Worm (Caenorhabditis elegans) whole organism, L4 larva: ENCODE measurements around the gene T14G8.3.

Source experiments
- D1046.2 ChIP-seq: fragments of 200-800 bp; sonication (Bioruptor generic); IDR thresholded peaks from 2 replicates; pipeline ENCODE4 v1.3.6; 2022; ENCODE audit warnings: missing genetic modification characterization, missing compliant biosample characterization
- F37D6.2 ChIP-seq: sonication (generic microtip); optimal IDR thresholded peaks from 2 replicates; lab custom pipeline; 2016; ENCODE audit warnings: mild to moderate bottlenecking, missing genetic modification characterization, missing compliant biosample characterization
- Y5F2A.4 ChIP-seq: fragments of 200-800 bp; sonication (Bioruptor generic); optimal IDR thresholded peaks from 2 replicates; lab custom pipeline; 2018; ENCODE audit warnings: mild to moderate bottlenecking, missing genetic modification characterization, missing compliant biosample characterization
- aha-1 ChIP-seq: fragments of 150-350 bp; peaks from one replicate; lab custom pipeline; 2014; ENCODE audit warnings: missing biosample characterization, missing genetic modification characterization
- ama-1 ChIP-seq: fragments of 150-350 bp; optimal IDR thresholded peaks from 2 replicates; lab custom pipeline; 2014; ENCODE audit warnings: inconsistent platforms, mixed read lengths
- ceh-20 ChIP-seq: fragments of 200-800 bp; sonication (Bioruptor generic); IDR thresholded peaks from 2 replicates; pipeline ENCODE4 v1.3.6; 2022; ENCODE audit warnings: missing genetic modification reagents, missing genetic modification characterization, missing compliant biosample characterization
- ceh-28 ChIP-seq: fragments of 150-350 bp; optimal IDR thresholded peaks from 2 replicates; lab custom pipeline; 2014; ENCODE audit warnings: missing biosample characterization, missing genetic modification reagents, missing genetic modification characterization
- ceh-32 ChIP-seq: sonication (generic microtip); optimal IDR thresholded peaks from 2 replicates; lab custom pipeline; 2016; ENCODE audit warnings: mild to moderate bottlenecking, missing genetic modification characterization, missing compliant biosample characterization; ENCODE audit not compliant: poor library complexity
- ceh-82 ChIP-seq: sonication (generic microtip); optimal IDR thresholded peaks from 2 replicates; lab custom pipeline; 2017; ENCODE audit warnings: missing biosample characterization, missing genetic modification characterization
- daf-12 ChIP-seq: fragments of 150-350 bp; optimal IDR thresholded peaks from 2 replicates; lab custom pipeline; 2014; ENCODE audit warnings: missing biosample characterization, missing genetic modification reagents, missing genetic modification characterization
- daf-16 ChIP-seq, 3 experiments: sonication (generic microtip); optimal IDR thresholded peaks; 2 replicates each; lab custom pipeline; 2016 to 2017; ENCODE audit warnings: missing genetic modification characterization in 3 of 3, missing genetic modification reagents in 3 of 3, mild to moderate bottlenecking in 2 of 3, missing compliant biosample characterization in 2 of 3, missing biosample characterization in 1 of 3, moderate library complexity in 1 of 3
- dmd-6 ChIP-seq: fragments of 200-800 bp; sonication (Bioruptor generic); IDR thresholded peaks from 2 replicates; pipeline ENCODE4 v1.3.6; 2022; ENCODE audit warnings: missing genetic modification reagents, missing genetic modification characterization, missing compliant biosample characterization
- egl-27 ChIP-seq: sonication (generic microtip); optimal IDR thresholded peaks from 3 replicates; lab custom pipeline; 2017; ENCODE audit warnings: missing biosample characterization, missing genetic modification reagents, missing genetic modification characterization
- gei-8 ChIP-seq: fragments of 200-800 bp; sonication (Bioruptor generic); optimal IDR thresholded peaks from 2 replicates; lab custom pipeline; 2018; ENCODE audit warnings: mild to moderate bottlenecking, missing genetic modification characterization, missing compliant biosample characterization
- hif-1 ChIP-seq, 2 experiments: sonication (generic microtip); optimal IDR thresholded peaks; 2 replicates each; lab custom pipeline; 2016 to 2017; ENCODE audit warnings: missing compliant biosample characterization in 2 of 2, missing genetic modification characterization in 2 of 2, missing genetic modification reagents in 2 of 2, missing genotype in 2 of 2, mild to moderate bottlenecking in 1 of 2
- hlh-11 ChIP-seq: fragments of 200-800 bp; sonication (Bioruptor generic); optimal IDR thresholded peaks from 2 replicates; lab custom pipeline; 2018; ENCODE audit warnings: mild to moderate bottlenecking, missing genetic modification characterization, missing compliant biosample characterization
- hlh-30 ChIP-seq: sonication (generic microtip); optimal IDR thresholded peaks from 2 replicates; lab custom pipeline; 2017; ENCODE audit warnings: antibody characterized with exemption, mild to moderate bottlenecking, missing genetic modification characterization, missing compliant biosample characterization; ENCODE audit not compliant: insufficient read depth
- hmg-1.1 ChIP-seq: fragments of 200-800 bp; sonication (Bioruptor generic); IDR thresholded peaks from 2 replicates; pipeline ENCODE4 v1.3.6; 2022; ENCODE audit warnings: missing genetic modification reagents, missing genetic modification characterization, missing compliant biosample characterization
- lin-38 ChIP-seq: fragments of 200-800 bp; sonication (Bioruptor generic); IDR thresholded peaks from 2 replicates; pipeline ENCODE4 v1.3.6; 2022; ENCODE audit warnings: missing genetic modification reagents, missing genetic modification characterization, missing compliant biosample characterization
- lin-39 ChIP-seq: fragments of 150-350 bp; optimal IDR thresholded peaks from 2 replicates; lab custom pipeline; 2014; ENCODE audit warnings: missing biosample characterization, missing genetic modification reagents, missing genetic modification characterization
- lir-3 ChIP-seq: sonication (generic microtip); optimal IDR thresholded peaks from 2 replicates; lab custom pipeline; 2016; ENCODE audit warnings: mild to moderate bottlenecking, missing genetic modification characterization, missing compliant biosample characterization
- lsy-2 ChIP-seq, 2 experiments: fragments of 150-350 bp in 1 of 2; sonication (generic microtip) in 1 of 2; optimal IDR thresholded peaks; 2 replicates each; lab custom pipeline; 2014 to 2017; ENCODE audit warnings: missing biosample characterization in 2 of 2, missing genetic modification characterization in 2 of 2
- madf-5 ChIP-seq, 2 experiments: fragments of 200-800 bp; sonication (Bioruptor generic); IDR thresholded peaks; 2 replicates each; pipeline ENCODE4 v1.3.6; 2022; ENCODE audit warnings: missing compliant biosample characterization in 2 of 2, missing genetic modification characterization in 2 of 2
- mdl-1 ChIP-seq, 2 experiments: fragments of 150-350 bp in 1 of 2; sonication (generic microtip) in 1 of 2; optimal IDR thresholded peaks; 2 replicates each; lab custom pipeline; 2014 to 2017; ENCODE audit warnings: missing biosample characterization in 2 of 2, missing genetic modification characterization in 2 of 2
- mep-1 ChIP-seq: fragments of 150-350 bp; sonication (generic microtip); optimal IDR thresholded peaks from 3 replicates; lab custom pipeline; 2014; ENCODE audit warnings: missing biosample characterization, missing genetic modification characterization
- mes-2 ChIP-seq: sonication (generic microtip); optimal IDR thresholded peaks from 2 replicates; lab custom pipeline; 2016; ENCODE audit warnings: missing genotype, mild to moderate bottlenecking, missing genetic modification characterization, missing compliant biosample characterization; ENCODE audit not compliant: poor library complexity, severe bottlenecking
- mxl-3 ChIP-seq: fragments of 200-800 bp; sonication (Bioruptor generic); optimal IDR thresholded peaks from 2 replicates; lab custom pipeline; 2018; ENCODE audit warnings: mild to moderate bottlenecking, missing genetic modification characterization, missing compliant biosample characterization
- nhr-10 ChIP-seq: fragments of 150-350 bp; optimal IDR thresholded peaks from 2 replicates; lab custom pipeline; 2014; ENCODE audit warnings: missing biosample characterization, missing genetic modification characterization
- nhr-11 ChIP-seq: fragments of 150-350 bp; optimal IDR thresholded peaks from 2 replicates; lab custom pipeline; 2014; ENCODE audit warnings: missing biosample characterization, missing genetic modification characterization
- nhr-42 ChIP-seq: fragments of 200-800 bp; sonication (Bioruptor generic); IDR thresholded peaks from 2 replicates; pipeline ENCODE4 v1.3.6; 2022; ENCODE audit warnings: missing genetic modification characterization, missing compliant biosample characterization
- nhr-77 ChIP-seq: fragments of 150-350 bp; optimal IDR thresholded peaks from 2 replicates; lab custom pipeline; 2014; ENCODE audit warnings: missing biosample characterization, missing genetic modification characterization
- php-3 ChIP-seq: fragments of 200-800 bp; sonication (Bioruptor generic); IDR thresholded peaks from 2 replicates; pipeline ENCODE4 v1.3.6; 2022; ENCODE audit warnings: missing genetic modification reagents, missing genetic modification characterization, missing compliant biosample characterization
- pqm-1 ChIP-seq: sonication (generic microtip); optimal IDR thresholded peaks from 2 replicates; lab custom pipeline; 2017; ENCODE audit warnings: missing biosample characterization, missing genetic modification characterization
- sdz-12 ChIP-seq: fragments of 200-800 bp; sonication (Bioruptor generic); optimal IDR thresholded peaks from 2 replicates; lab custom pipeline; 2018; ENCODE audit warnings: mild to moderate bottlenecking, missing genetic modification characterization, missing compliant biosample characterization
- spr-1 ChIP-seq: sonication (generic microtip); optimal IDR thresholded peaks from 2 replicates; lab custom pipeline; 2016; ENCODE audit warnings: mild to moderate bottlenecking, missing genetic modification characterization, missing compliant biosample characterization
- spr-3 ChIP-seq: fragments of 200-800 bp; sonication (Bioruptor generic); optimal IDR thresholded peaks from 2 replicates; lab custom pipeline; 2018; ENCODE audit warnings: mild to moderate bottlenecking, missing genetic modification characterization, missing compliant biosample characterization
- tag-97 ChIP-seq: fragments of 200-800 bp; sonication (Bioruptor generic); IDR thresholded peaks from 2 replicates; pipeline ENCODE4 v1.3.6; 2022; ENCODE audit warnings: missing genetic modification characterization, missing compliant biosample characterization
- unc-130 ChIP-seq: sonication (generic microtip); optimal IDR thresholded peaks from 2 replicates; lab custom pipeline; 2016; ENCODE audit warnings: missing genetic modification reagents, missing genetic modification characterization, missing compliant biosample characterization
- unc-62 ChIP-seq, 3 experiments: fragments of 150-350 bp in 1 of 3; sonication (generic microtip); optimal IDR thresholded peaks in 2 of 3; peaks in 1 of 3; 1 replicate in 1 of 3; 2 replicates in 2 of 3; lab custom pipeline; 2014 to 2017; ENCODE audit warnings: missing biosample characterization in 3 of 3, missing genetic modification characterization in 3 of 3, missing genetic modification reagents in 3 of 3, missing genotype in 1 of 3
- vab-7 ChIP-seq: fragments of 200-800 bp; sonication (Bioruptor generic); IDR thresholded peaks from 2 replicates; pipeline ENCODE4 v1.3.6; 2022; ENCODE audit warnings: missing genetic modification reagents, missing genetic modification characterization, missing compliant biosample characterization
- zip-2 ChIP-seq: fragments of 150-350 bp; optimal IDR thresholded peaks from 2 replicates; lab custom pipeline; 2014; ENCODE audit warnings: missing biosample characterization, missing genetic modification characterization

The T14G8.3 gene

ce11 chrX:12874798-12875342 lies 13.8 kb downstream of the T14G8.3 start:
- no peak for TF ChIP-seq lir-3
- TF ChIP-seq pqm-1 (tag; lab: Kevin White, UChicago), result peak; percentile 12
- TF ChIP-seq mxl-3 (GFP tag; lab: Kevin White, UChicago), result peak; percentile 17
- peak; percentile 33; the same call in 1 of the 2 replicates for TF ChIP-seq dmd-6 (GFP tag; lab: Robert Waterston, UW)

ce11 chrX:12875649-12876048 lies 14.6 kb downstream of the T14G8.3 start:
- TF ChIP-seq ceh-28 (tag; lab: Kevin White, UChicago) (no peak), mep-1 (no peak), Y5F2A.4 (GFP tag; lab: Kevin White, UChicago) (no peak), spr-1 (tag; lab: Kevin White, UChicago) (no peak), aha-1 (tag; lab: Kevin White, UChicago) (peak; percentile 78), unc-62 (GFP tag; optimal IDR thresholded peaks at IDR 0.05 in 1 of 2; lab: Kevin White, UChicago) (peak in 1 of 2 experiments; percentile 71), unc-62 (tag; optimal IDR thresholded peaks at IDR 0.05; lab: Kevin White, UChicago) (no peak), hlh-11 (tag; lab: Kevin White, UChicago) (peak; percentile 40), mdl-1 (tag; optimal IDR thresholded peaks at IDR 0.05; lab: Kevin White, UChicago) (peak in 1 of 2 experiments; percentile 54), hif-1 (tag; optimal IDR thresholded peaks at IDR 0.05; lab: Kevin White, UChicago) (peak in 1 of 2 experiments; percentile 33), daf-12 (no peak), pqm-1 (tag; lab: Kevin White, UChicago) (peak; percentile 8), tag-97 (GFP tag; lab: Robert Waterston, UW) (no peak), hlh-30 (tag; lab: Kevin White, UChicago) (peak; percentile 87), mxl-3 (GFP tag; lab: Kevin White, UChicago) (peak; percentile 9), ceh-32 (tag; lab: Kevin White, UChicago) (no peak), dmd-6 (GFP tag; lab: Robert Waterston, UW) (peak; percentile 44), daf-16 (GFP tag; optimal IDR thresholded peaks at IDR 0.05; lab: Kevin White, UChicago) (no peak), daf-16 (tag; optimal IDR thresholded peaks at IDR 0.05; lab: Kevin White, UChicago) (peak; percentile 33), gei-8 (GFP tag; lab: Kevin White, UChicago) (no peak), php-3 (GFP tag; lab: Robert Waterston, UW) (0 out of 2 replicates have a peak, but pooled peaks have one; percentile 37), lin-39 (no peak), ceh-82 (tag; lab: Kevin White, UChicago) (no peak)

ce11 chrX:12876795-12877530 lies 15.9 kb downstream of the T14G8.3 start, which contains the start of gene bcat-1:
TSS of gene bcat-1 (plus strand) at chrX:12877480.
- TF ChIP-seq zip-2 (tag; lab: Kevin White, UChicago), result no peak
- 0 out of 4 replicates have a peak, but pooled peaks of 1 of the 2 experiments have one; percentile 16 for TF ChIP-seq madf-5 (GFP tag; IDR thresholded peaks at IDR 0.05; lab: Robert Waterston, UW)
- peak; percentile 32 for TF ChIP-seq nhr-10 (tag; lab: Kevin White, UChicago)
- peak; percentile 64 for TF ChIP-seq dmd-6 (GFP tag; lab: Robert Waterston, UW)
- TF ChIP-seq F37D6.2 (tag; lab: Kevin White, UChicago), result peak; percentile 45
- TF ChIP-seq mes-2 (tag; lab: Kevin White, UChicago), result peak; percentile 59
- peak; percentile 49 for TF ChIP-seq gei-8 (GFP tag; lab: Kevin White, UChicago)
- peak; percentile 66 for TF ChIP-seq nhr-77
- TF ChIP-seq mep-1, result peak; percentile 78
- no peak for TF ChIP-seq unc-130 (GFP tag; lab: Kevin White, UChicago)
- TF ChIP-seq mdl-1 (tag; optimal IDR thresholded peaks at IDR 0.05; lab: Kevin White, UChicago), result peak; percentile 88 to 97
- peak; percentile 51; the same call in 1 of the 2 replicates for TF ChIP-seq vab-7 (GFP tag; lab: Robert Waterston, UW)
- TF ChIP-seq daf-16 (GFP tag; optimal IDR thresholded peaks at IDR 0.05; lab: Kevin White, UChicago), result peak in 1 of 2 experiments; percentile 73
- peak; percentile 64 for TF ChIP-seq daf-16 (tag; optimal IDR thresholded peaks at IDR 0.05; lab: Kevin White, UChicago)
- no peak for TF ChIP-seq D1046.2 (GFP tag; lab: Robert Waterston, UW)
- peak; percentile 51 for TF ChIP-seq ceh-20 (GFP tag; lab: Robert Waterston, UW)
- TF ChIP-seq mxl-3 (GFP tag; lab: Kevin White, UChicago), result peak; percentile 92
- no peak for TF ChIP-seq egl-27
- no peak for TF ChIP-seq nhr-42
- TF ChIP-seq lsy-2 (tag; optimal IDR thresholded peaks at IDR 0.05; lab: Kevin White, UChicago), result peak; percentile 21 to 52
- TF ChIP-seq hlh-11 (tag; lab: Kevin White, UChicago), result peak; percentile 90
- TF ChIP-seq nhr-11 (tag; lab: Kevin White, UChicago), result peak; percentile 66
- TF ChIP-seq ama-1 (lab: Kevin White, UChicago), result no peak
- no peak for TF ChIP-seq sdz-12 (GFP tag; lab: Kevin White, UChicago)
- peak; percentile 68; the same call in 1 of the 2 replicates for TF ChIP-seq hmg-1.1 (GFP tag; lab: Robert Waterston, UW)
- no peak for TF ChIP-seq spr-1 (tag; lab: Kevin White, UChicago)
- TF ChIP-seq hlh-30 (tag; lab: Kevin White, UChicago), result peak; percentile 91
- peak; percentile 44 for TF ChIP-seq lin-38 (GFP tag; lab: Robert Waterston, UW)
- TF ChIP-seq spr-3, result peak; percentile 64
